Worm (Caenorhabditis elegans) whole organism, young adult: ENCODE measurements around the gene ipla-6.

ENCODE experiments used
- D2030.7 ChIP-seq: fragments of 200-800 bp; sonication (Bioruptor generic); IDR thresholded peaks from 2 replicates; pipeline ENCODE4 v1.3.6; 2022; ENCODE audit warnings: missing genetic modification reagents, missing genetic modification characterization, missing compliant biosample characterization
- F10E7.11 ChIP-seq: sonication (generic microtip); optimal IDR thresholded peaks from 2 replicates; lab custom pipeline; 2017; ENCODE audit warnings: mild to moderate bottlenecking, missing genetic modification characterization, moderate library complexity, missing compliant biosample characterization
- F23B12.7 ChIP-seq: sonication (generic microtip); optimal IDR thresholded peaks from 2 replicates; lab custom pipeline; 2017; ENCODE audit warnings: missing genetic modification characterization, mild to moderate bottlenecking, missing compliant biosample characterization, antibody characterized with exemption, moderate library complexity; ENCODE audit not compliant: insufficient read depth
- F33H1.4 ChIP-seq: fragments of 200-800 bp; sonication (Bioruptor generic); IDR thresholded peaks from 2 replicates; pipeline ENCODE4 v1.3.6; 2022; ENCODE audit warnings: missing genetic modification reagents, missing genetic modification characterization, missing compliant biosample characterization
- F39B2.1 ChIP-seq: fragments of 200-800 bp; sonication (Bioruptor generic); IDR thresholded peaks from 2 replicates; pipeline ENCODE4 v1.3.6; 2022; ENCODE audit warnings: missing genetic modification reagents, missing genetic modification characterization, missing compliant biosample characterization
- F52B5.7 ChIP-seq: sonication (generic microtip); optimal IDR thresholded peaks from 2 replicates; lab custom pipeline; 2016; ENCODE audit warnings: mild to moderate bottlenecking, missing genetic modification characterization, missing compliant biosample characterization
- F55B11.4 ChIP-seq: sonication (generic microtip); optimal IDR thresholded peaks from 2 replicates; lab custom pipeline; 2016; ENCODE audit warnings: missing compliant biosample characterization, missing genetic modification characterization, borderline replicate concordance; ENCODE audit not compliant: insufficient read depth
- akir-1 ChIP-seq: fragments of 200-800 bp; sonication (Bioruptor generic); optimal IDR thresholded peaks from 2 replicates; lab custom pipeline; 2018; ENCODE audit warnings: mild to moderate bottlenecking, missing genetic modification characterization, moderate library complexity, missing compliant biosample characterization
- aptf-2 ChIP-seq: fragments of 200-800 bp; sonication (Bioruptor generic); conservative IDR thresholded peaks from 2 replicates; pipeline ENCODE4 v1.3.6; 2022; ENCODE audit warnings: missing genetic modification reagents, missing genetic modification characterization, missing compliant biosample characterization
- attf-5 ChIP-seq: fragments of 200-800 bp; sonication (Bioruptor generic); optimal IDR thresholded peaks from 2 replicates; lab custom pipeline; 2018; ENCODE audit warnings: mild to moderate bottlenecking, missing genetic modification characterization, missing compliant biosample characterization
- attf-6 ChIP-seq: fragments of 200-800 bp; sonication (Bioruptor generic); IDR thresholded peaks from 2 replicates; pipeline ENCODE4 v1.3.6; 2022; ENCODE audit warnings: missing genetic modification reagents, missing genetic modification characterization, missing compliant biosample characterization
- cebp-1 ChIP-seq, 2 experiments: fragments of 200-800 bp in 1 of 2; sonication (Bioruptor generic) in 1 of 2; sonication (generic microtip) in 1 of 2; IDR thresholded peaks in 1 of 2; optimal IDR thresholded peaks in 1 of 2; 2 replicates each; pipeline versions ENCODE4 v1.3.6 to Lab custom; 2017 to 2022; ENCODE audit warnings: missing compliant biosample characterization in 2 of 2, missing genetic modification characterization in 2 of 2, mild to moderate bottlenecking in 1 of 2, missing genetic modification reagents in 1 of 2, moderate library complexity in 1 of 2
- cebp-2 ChIP-seq: fragments of 200-800 bp; sonication (Bioruptor generic); IDR thresholded peaks from 2 replicates; pipeline ENCODE4 v1.3.6; 2022; ENCODE audit warnings: missing genetic modification characterization, missing compliant biosample characterization
- ceh-100 ChIP-seq: fragments of 200-800 bp; sonication (Bioruptor generic); IDR thresholded peaks from 2 replicates; pipeline ENCODE4 v1.3.6; 2022; ENCODE audit warnings: missing genetic modification reagents, missing genetic modification characterization, missing compliant biosample characterization
- chd-7 ChIP-seq: sonication (generic microtip); optimal IDR thresholded peaks from 2 replicates; lab custom pipeline; 2016; ENCODE audit warnings: mild to moderate bottlenecking, missing genetic modification characterization, moderate library complexity, missing compliant biosample characterization
- die-1 ChIP-seq: sonication (generic microtip); optimal IDR thresholded peaks from 2 replicates; lab custom pipeline; 2016; ENCODE audit warnings: missing genotype, mild to moderate bottlenecking, missing genetic modification characterization, missing compliant biosample characterization
- dox-1 ChIP-seq: fragments of 200-800 bp; sonication (Bioruptor generic); IDR thresholded peaks from 2 replicates; pipeline ENCODE4 v1.3.6; 2022; ENCODE audit warnings: missing genetic modification reagents, missing genetic modification characterization, missing compliant biosample characterization
- efl-1 ChIP-seq: fragments of 150-350 bp; optimal IDR thresholded peaks from 2 replicates; lab custom pipeline; 2014; ENCODE audit warnings: missing biosample characterization, missing genetic modification reagents, missing genetic modification characterization
- egl-18 ChIP-seq: fragments of 200-800 bp; sonication (Bioruptor generic); IDR thresholded peaks from 2 replicates; pipeline ENCODE4 v1.3.6; 2022; ENCODE audit warnings: missing genetic modification reagents, missing genetic modification characterization, missing compliant biosample characterization
- gei-17 ChIP-seq: fragments of 200-800 bp; sonication (Bioruptor generic); optimal IDR thresholded peaks from 2 replicates; lab custom pipeline; 2018; ENCODE audit warnings: mild to moderate bottlenecking, missing genetic modification characterization, missing compliant biosample characterization
- him-1 ChIP-seq: sonication (generic microtip); optimal IDR thresholded peaks from 2 replicates; lab custom pipeline; 2016; ENCODE audit warnings: missing genotype, missing genetic modification reagents, missing genetic modification characterization, missing compliant biosample characterization
- hlh-12 ChIP-seq: sonication (generic microtip); optimal IDR thresholded peaks from 2 replicates; lab custom pipeline; 2016; ENCODE audit warnings: missing genetic modification characterization, missing compliant biosample characterization
- hmg-1.2 ChIP-seq: fragments of 200-800 bp; sonication (Bioruptor generic); IDR thresholded peaks from 2 replicates; pipeline ENCODE4 v1.3.6; 2022; ENCODE audit warnings: missing genetic modification reagents, missing genetic modification characterization, missing compliant biosample characterization
- hsf-1 ChIP-seq: fragments of 200-800 bp; sonication (Bioruptor generic); IDR thresholded peaks from 2 replicates; pipeline ENCODE4 v1.3.6; 2022; ENCODE audit warnings: missing genetic modification reagents, missing genetic modification characterization, missing compliant biosample characterization
- lag-1 ChIP-seq: fragments of 200-800 bp; sonication (Bioruptor generic); IDR thresholded peaks from 2 replicates; pipeline ENCODE4 v1.3.6; 2022; ENCODE audit warnings: missing genetic modification reagents, missing genetic modification characterization, missing compliant biosample characterization
- lin-40 ChIP-seq: sonication (generic microtip); optimal IDR thresholded peaks from 2 replicates; lab custom pipeline; 2016; ENCODE audit warnings: missing genetic modification characterization, mild to moderate bottlenecking, missing compliant biosample characterization, missing genotype, missing genetic modification reagents
- lin-54 ChIP-seq: fragments of 200-800 bp; sonication (Bioruptor generic); optimal IDR thresholded peaks from 2 replicates; lab custom pipeline; 2018; ENCODE audit warnings: mild to moderate bottlenecking, missing genetic modification characterization, missing compliant biosample characterization
- madf-10 ChIP-seq: sonication (generic microtip); optimal IDR thresholded peaks from 2 replicates; lab custom pipeline; 2016; ENCODE audit warnings: mild to moderate bottlenecking, missing genetic modification characterization, missing compliant biosample characterization
- madf-8 ChIP-seq: fragments of 200-800 bp; sonication (Bioruptor generic); conservative IDR thresholded peaks from 2 replicates; pipeline ENCODE4 v1.3.6; 2022; ENCODE audit warnings: missing genetic modification reagents, missing genetic modification characterization, missing compliant biosample characterization
- mxl-1 ChIP-seq: sonication (generic microtip); optimal IDR thresholded peaks from 2 replicates; lab custom pipeline; 2016; ENCODE audit warnings: missing genetic modification characterization, missing compliant biosample characterization
- nhr-120 ChIP-seq: fragments of 200-800 bp; sonication (Bioruptor generic); IDR thresholded peaks from 2 replicates; pipeline ENCODE4 v1.3.6; 2022; ENCODE audit warnings: missing genetic modification characterization, missing compliant biosample characterization
- nhr-27 ChIP-seq: fragments of 200-800 bp; sonication (Bioruptor generic); optimal IDR thresholded peaks from 2 replicates; lab custom pipeline; 2018; ENCODE audit warnings: mild to moderate bottlenecking, missing genetic modification characterization, moderate library complexity, missing compliant biosample characterization
- nhr-80 ChIP-seq: sonication (generic microtip); optimal IDR thresholded peaks from 2 replicates; lab custom pipeline; 2016; ENCODE audit warnings: missing genetic modification characterization, missing compliant biosample characterization
- repo-1 ChIP-seq: sonication (generic microtip); optimal IDR thresholded peaks from 2 replicates; lab custom pipeline; 2017; ENCODE audit warnings: mild to moderate bottlenecking, missing genetic modification characterization, missing compliant biosample characterization
- sdz-38 ChIP-seq: sonication (generic microtip); optimal IDR thresholded peaks from 2 replicates; lab custom pipeline; 2016; ENCODE audit warnings: missing genotype, missing genetic modification characterization, missing compliant biosample characterization
- snpc-1.1 ChIP-seq: sonication (generic microtip); optimal IDR thresholded peaks from 2 replicates; lab custom pipeline; 2017; ENCODE audit warnings: missing genetic modification characterization, mild to moderate bottlenecking, missing compliant biosample characterization, antibody characterized with exemption, moderate library complexity, missing genotype, missing genetic modification reagents; ENCODE audit not compliant: insufficient read depth
- snpc-3.4 ChIP-seq: sonication (generic microtip); optimal IDR thresholded peaks from 2 replicates; lab custom pipeline; 2017; ENCODE audit warnings: missing genetic modification characterization, mild to moderate bottlenecking, missing compliant biosample characterization, antibody characterized with exemption, moderate library complexity, missing genotype, missing genetic modification reagents
- snpc-4 ChIP-seq, 5 experiments: fragments of 150-350 bp in 1 of 5; sonication (generic microtip) in 4 of 5; optimal IDR thresholded peaks; 2 replicates each; lab custom pipeline; 2014 to 2018; ENCODE audit warnings: missing genetic modification characterization in 5 of 5, missing biosample characterization in 3 of 5, antibody characterized with exemption in 2 of 5, mild to moderate bottlenecking in 2 of 5, missing compliant biosample characterization in 2 of 5, missing genotype in 2 of 5, moderate library complexity in 2 of 5, missing genetic modification reagents in 1 of 5
- sptf-2 ChIP-seq: fragments of 200-800 bp; sonication (Bioruptor generic); optimal IDR thresholded peaks from 2 replicates; lab custom pipeline; 2018; ENCODE audit warnings: mild to moderate bottlenecking, missing genetic modification characterization, missing compliant biosample characterization
- tlf-1 ChIP-seq: fragments of 200-800 bp; sonication (Bioruptor generic); optimal IDR thresholded peaks from 2 replicates; lab custom pipeline; 2018; ENCODE audit warnings: mild to moderate bottlenecking, missing genetic modification characterization, missing compliant biosample characterization
- unc-130 ChIP-seq: sonication (generic microtip); optimal IDR thresholded peaks from 2 replicates; lab custom pipeline; 2016; ENCODE audit warnings: missing genetic modification reagents, missing genetic modification characterization, missing compliant biosample characterization
- unc-62 ChIP-seq: fragments of 150-350 bp; optimal IDR thresholded peaks from 2 replicates; lab custom pipeline; 2014; ENCODE audit warnings: missing biosample characterization, missing genetic modification reagents, missing genetic modification characterization
- ztf-22 ChIP-seq: fragments of 200-800 bp; sonication (Bioruptor generic); optimal IDR thresholded peaks from 2 replicates; lab custom pipeline; 2018; ENCODE audit warnings: mild to moderate bottlenecking, missing genetic modification characterization, moderate library complexity, missing compliant biosample characterization
- ztf-28 ChIP-seq: fragments of 200-800 bp; sonication (Bioruptor generic); IDR thresholded peaks from 2 replicates; pipeline ENCODE4 v1.3.6; 2022; ENCODE audit warnings: missing genetic modification reagents, missing genetic modification characterization, missing compliant biosample characterization
- ztf-6 ChIP-seq: fragments of 200-800 bp; sonication (Bioruptor generic); IDR thresholded peaks from 2 replicates; pipeline ENCODE4 v1.3.6; 2022; ENCODE audit warnings: missing genetic modification reagents, missing genetic modification characterization, missing compliant biosample characterization

The ipla-6 gene

ce11 chrIV:6326448-6326847 is 11.0 kb upstream of the ipla-6 start, which contains the start of gene lsm-8:
TSS of gene lsm-8 (plus strand) at chrIV:6326526.
- TF ChIP-seq hlh-12 (tag; lab: Kevin White, UChicago) (no peak), sdz-38 (tag; lab: Kevin White, UChicago) (no peak), madf-8 (GFP tag; lab: Robert Waterston, UW) (no peak), attf-6 (GFP tag; lab: Robert Waterston, UW) (no peak), F39B2.1 (GFP tag; lab: Robert Waterston, UW) (no peak), snpc-4 (GFP tag; optimal IDR thresholded peaks at IDR 0.05; lab: Kevin White, UChicago) (no peak), snpc-4 (tag; optimal IDR thresholded peaks at IDR 0.05; lab: Kevin White, UChicago) (no peak), hsf-1 (GFP tag; lab: Robert Waterston, UW) (peak; percentile 48), unc-130 (GFP tag; lab: Kevin White, UChicago) (no peak), efl-1 (GFP tag; lab: Kevin White, UChicago) (no peak), lin-40 (tag; lab: Kevin White, UChicago) (no peak), die-1 (tag; lab: Kevin White, UChicago) (no peak), F33H1.4 (GFP tag; lab: Robert Waterston, UW) (no peak), snpc-1.1 (tag; lab: Kevin White, UChicago) (peak; percentile 4), chd-7 (tag; lab: Kevin White, UChicago) (no peak), mxl-1 (no peak), cebp-1 (GFP tag; IDR thresholded peaks at IDR 0.05; lab: Robert Waterston, UW) (no peak), cebp-1 (tag; optimal IDR thresholded peaks at IDR 0.05; lab: Kevin White, UChicago) (no peak), F23B12.7 (tag; lab: Kevin White, UChicago) (no peak), nhr-27 (tag; lab: Kevin White, UChicago) (no peak), snpc-3.4 (tag; lab: Kevin White, UChicago) (peak; percentile 11), F55B11.4 (tag; lab: Kevin White, UChicago) (no peak), unc-62 (no peak)

DNA sequence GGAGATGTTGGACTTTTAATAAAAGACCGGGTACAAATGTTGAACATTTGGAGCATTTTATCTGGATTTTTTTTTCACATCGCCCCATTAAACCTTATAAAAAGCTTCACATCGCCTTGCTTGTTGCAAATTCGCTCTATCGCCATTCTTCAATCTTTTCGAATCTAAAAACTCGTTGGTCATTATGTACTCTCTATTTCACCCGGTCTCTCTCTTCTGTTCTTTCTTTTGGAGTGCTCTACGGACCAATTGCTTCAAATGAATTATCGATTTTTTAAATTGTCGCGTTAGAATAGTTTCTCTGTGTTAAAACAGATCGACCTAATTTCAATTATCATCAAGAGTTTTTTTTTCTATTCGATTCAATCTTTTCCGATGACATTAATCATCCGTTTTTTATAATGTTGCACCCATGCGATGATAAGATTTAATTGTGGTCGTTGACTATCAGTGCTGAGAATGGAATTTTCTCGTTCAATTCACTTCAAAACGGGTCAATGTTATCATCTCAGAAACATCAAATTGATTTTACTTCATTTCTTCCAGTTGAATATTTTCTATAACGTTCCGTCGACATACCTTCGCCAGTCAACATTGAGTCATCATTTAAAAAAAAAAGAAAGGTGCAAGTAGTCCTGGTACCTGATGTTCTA is 10.0 kb upstream of the ipla-6 start:
- no peak for TF ChIP-seq akir-1
- no peak for TF ChIP-seq D2030.7 (GFP tag; lab: Robert Waterston, UW)
- no peak for TF ChIP-seq sptf-2 (GFP tag; lab: Kevin White, UChicago)
- no peak for TF ChIP-seq F52B5.7
- no peak for TF ChIP-seq ztf-28 (GFP tag; lab: Robert Waterston, UW)
- no peak for TF ChIP-seq gei-17 (GFP tag; lab: Kevin White, UChicago)
- no peak for TF ChIP-seq F39B2.1 (GFP tag; lab: Robert Waterston, UW)
- TF ChIP-seq dox-1 (GFP tag; lab: Robert Waterston, UW): no peak
- peak; percentile 27; the same call in 1 of the 2 replicates for TF ChIP-seq hmg-1.2 (GFP tag; lab: Robert Waterston, UW)
- no peak for TF ChIP-seq nhr-120
- no peak for TF ChIP-seq ztf-22 (GFP tag; lab: Kevin White, UChicago)
- no peak for TF ChIP-seq aptf-2 (GFP tag; lab: Robert Waterston, UW)
- no peak for TF ChIP-seq lin-54
- TF ChIP-seq ceh-100 (GFP tag; lab: Robert Waterston, UW): no peak
- TF ChIP-seq lag-1 (GFP tag; lab: Robert Waterston, UW): no peak
- no peak for TF ChIP-seq tlf-1 (GFP tag; lab: Kevin White, UChicago)
- TF ChIP-seq him-1 (tag; lab: Kevin White, UChicago): no peak
- no peak for TF ChIP-seq repo-1 (tag; lab: Kevin White, UChicago)
- TF ChIP-seq F23B12.7 (tag; lab: Kevin White, UChicago): no peak
- peak; percentile 4 for TF ChIP-seq attf-5 (GFP tag; lab: Kevin White, UChicago)
- TF ChIP-seq die-1 (tag; lab: Kevin White, UChicago): no peak
- TF ChIP-seq ztf-6 (GFP tag; lab: Robert Waterston, UW): no peak
- TF ChIP-seq madf-10 (tag; lab: Kevin White, UChicago): no peak
- peak; percentile 63 for TF ChIP-seq nhr-80 (tag; lab: Kevin White, UChicago)
- no peak for TF ChIP-seq cebp-2 (GFP tag; lab: Robert Waterston, UW)
- TF ChIP-seq F10E7.11 (tag; lab: Kevin White, UChicago): no peak
- no peak for TF ChIP-seq egl-18 (GFP tag; lab: Robert Waterston, UW)
